Worm (Caenorhabditis elegans) whole organism, L4 larva: ENCODE data around the gene W04H10.5.
A peak's percentile ranks its signal among the peaks of the same experiment; 100 is the strongest.
"Not testable (repeated sequence)": the region's sequence is repeated elsewhere in the genome, so short reads cannot be mapped to it uniquely, and the experiment has no call there.

Experiments used
- R02D3.7 ChIP-seq: fragments of 150-350 bp; sonication (generic microtip); optimal IDR thresholded peaks from 3 replicates; lab custom pipeline; 2014; ENCODE audit warnings: missing biosample characterization, missing genetic modification characterization
- T20F7.1 ChIP-seq: fragments of 200-800 bp; sonication (Bioruptor generic); optimal IDR thresholded peaks from 2 replicates; lab custom pipeline; 2018; ENCODE audit warnings: mild to moderate bottlenecking, missing genetic modification characterization, missing compliant biosample characterization
- Y105C5A.15 ChIP-seq: fragments of 200-800 bp; sonication (Bioruptor generic); IDR thresholded peaks from 2 replicates; pipeline ENCODE4 v1.3.6; 2022; ENCODE audit warnings: missing genetic modification characterization, missing compliant biosample characterization
- Y48G9A.11 ChIP-seq: fragments of 200-800 bp; sonication (Bioruptor generic); IDR thresholded peaks from 2 replicates; pipeline ENCODE4 v1.3.6; 2022; ENCODE audit warnings: missing genetic modification reagents, missing genetic modification characterization, missing compliant biosample characterization
- Y5F2A.4 ChIP-seq: fragments of 200-800 bp; sonication (Bioruptor generic); optimal IDR thresholded peaks from 2 replicates; lab custom pipeline; 2018; ENCODE audit warnings: mild to moderate bottlenecking, missing genetic modification characterization, missing compliant biosample characterization
- ZK337.2 ChIP-seq: fragments of 200-800 bp; sonication (Bioruptor generic); IDR thresholded peaks from 2 replicates; pipeline ENCODE4 v1.3.6; 2022; ENCODE audit warnings: missing genetic modification reagents, missing genetic modification characterization, missing compliant biosample characterization
- aha-1 ChIP-seq: fragments of 150-350 bp; peaks from one replicate; lab custom pipeline; 2014; ENCODE audit warnings: missing biosample characterization, missing genetic modification characterization
- attf-4 ChIP-seq: sonication (generic microtip); optimal IDR thresholded peaks from 3 replicates; lab custom pipeline; 2017; ENCODE audit warnings: missing biosample characterization, missing genetic modification characterization
- ceh-28 ChIP-seq: fragments of 150-350 bp; optimal IDR thresholded peaks from 2 replicates; lab custom pipeline; 2014; ENCODE audit warnings: missing biosample characterization, missing genetic modification reagents, missing genetic modification characterization
- ceh-82 ChIP-seq: sonication (generic microtip); optimal IDR thresholded peaks from 2 replicates; lab custom pipeline; 2017; ENCODE audit warnings: missing biosample characterization, missing genetic modification characterization
- dmd-6 ChIP-seq: fragments of 200-800 bp; sonication (Bioruptor generic); IDR thresholded peaks from 2 replicates; pipeline ENCODE4 v1.3.6; 2022; ENCODE audit warnings: missing genetic modification reagents, missing genetic modification characterization, missing compliant biosample characterization
- dmd-8 ChIP-seq: fragments of 200-800 bp; sonication (Bioruptor generic); IDR thresholded peaks from 2 replicates; pipeline ENCODE4 v1.3.6; 2022; ENCODE audit warnings: missing genetic modification characterization, missing compliant biosample characterization
- dpl-1 ChIP-seq: fragments of 150-350 bp; optimal IDR thresholded peaks from 2 replicates; lab custom pipeline; 2014; ENCODE audit warnings: missing biosample characterization, missing genetic modification reagents, missing genetic modification characterization
- dve-1 ChIP-seq: sonication (generic microtip); optimal IDR thresholded peaks from 2 replicates; lab custom pipeline; 2017; ENCODE audit warnings: antibody characterized with exemption, mild to moderate bottlenecking, missing genetic modification characterization, missing compliant biosample characterization; ENCODE audit not compliant: insufficient read depth
- egl-43 ChIP-seq: fragments of 200-800 bp; sonication (Bioruptor generic); IDR thresholded peaks from 2 replicates; pipeline ENCODE4 v1.3.6; 2022; ENCODE audit warnings: missing genetic modification reagents, missing genetic modification characterization, missing compliant biosample characterization
- jun-1 ChIP-seq: fragments of 150-350 bp; optimal IDR thresholded peaks from 2 replicates; lab custom pipeline; 2014; ENCODE audit warnings: missing biosample characterization, missing genetic modification reagents, missing genetic modification characterization
- lin-29 ChIP-seq: fragments of 200-800 bp; sonication (Bioruptor generic); IDR thresholded peaks from 2 replicates; pipeline ENCODE4 v1.3.6; 2022; ENCODE audit warnings: missing genetic modification reagents, missing genetic modification characterization, missing compliant biosample characterization
- lin-39 ChIP-seq: fragments of 150-350 bp; optimal IDR thresholded peaks from 2 replicates; lab custom pipeline; 2014; ENCODE audit warnings: missing biosample characterization, missing genetic modification reagents, missing genetic modification characterization
- lir-3 ChIP-seq: sonication (generic microtip); optimal IDR thresholded peaks from 2 replicates; lab custom pipeline; 2016; ENCODE audit warnings: mild to moderate bottlenecking, missing genetic modification characterization, missing compliant biosample characterization
- madf-5 ChIP-seq, 2 experiments: fragments of 200-800 bp; sonication (Bioruptor generic); IDR thresholded peaks; 2 replicates each; pipeline ENCODE4 v1.3.6; 2022; ENCODE audit warnings: missing compliant biosample characterization in 2 of 2, missing genetic modification characterization in 2 of 2
- nhr-10 ChIP-seq: fragments of 150-350 bp; optimal IDR thresholded peaks from 2 replicates; lab custom pipeline; 2014; ENCODE audit warnings: missing biosample characterization, missing genetic modification characterization
- nhr-111 ChIP-seq: fragments of 200-800 bp; sonication (Bioruptor generic); optimal IDR thresholded peaks from 2 replicates; lab custom pipeline; 2018; ENCODE audit warnings: mild to moderate bottlenecking, missing genetic modification characterization, missing compliant biosample characterization
- nhr-41 ChIP-seq: fragments of 200-800 bp; sonication (Bioruptor generic); IDR thresholded peaks from 2 replicates; pipeline ENCODE4 v1.3.6; 2022; ENCODE audit warnings: missing genetic modification reagents, missing genetic modification characterization, missing compliant biosample characterization
- nhr-48 ChIP-seq: sonication (generic microtip); optimal IDR thresholded peaks from 2 replicates; lab custom pipeline; 2016; ENCODE audit warnings: mild to moderate bottlenecking, missing genetic modification characterization, missing compliant biosample characterization
- nhr-76 ChIP-seq: fragments of 150-350 bp; optimal IDR thresholded peaks from 2 replicates; lab custom pipeline; 2014; ENCODE audit warnings: missing biosample characterization, missing genetic modification characterization
- pqm-1 ChIP-seq: sonication (generic microtip); optimal IDR thresholded peaks from 2 replicates; lab custom pipeline; 2017; ENCODE audit warnings: missing biosample characterization, missing genetic modification characterization
- saeg-2 ChIP-seq: fragments of 200-800 bp; sonication (Bioruptor generic); IDR thresholded peaks from 2 replicates; pipeline ENCODE4 v1.3.6; 2022; ENCODE audit warnings: missing genetic modification reagents, missing genetic modification characterization, missing compliant biosample characterization
- sdz-12 ChIP-seq: fragments of 200-800 bp; sonication (Bioruptor generic); optimal IDR thresholded peaks from 2 replicates; lab custom pipeline; 2018; ENCODE audit warnings: mild to moderate bottlenecking, missing genetic modification characterization, missing compliant biosample characterization
- skn-1 ChIP-seq: fragments of 150-350 bp; optimal IDR thresholded peaks from 2 replicates; lab custom pipeline; 2014; ENCODE audit warnings: missing biosample characterization, missing genetic modification characterization
- tag-97 ChIP-seq: fragments of 200-800 bp; sonication (Bioruptor generic); IDR thresholded peaks from 2 replicates; pipeline ENCODE4 v1.3.6; 2022; ENCODE audit warnings: missing genetic modification characterization, missing compliant biosample characterization
- tra-1 ChIP-seq: fragments of 200-800 bp; sonication (Bioruptor generic); IDR thresholded peaks from 2 replicates; pipeline ENCODE4 v1.3.6; 2022; ENCODE audit warnings: missing genetic modification reagents, missing genetic modification characterization, missing compliant biosample characterization
- unc-62 ChIP-seq, 3 experiments: fragments of 150-350 bp in 1 of 3; sonication (generic microtip); optimal IDR thresholded peaks in 2 of 3; peaks in 1 of 3; 1 replicate in 1 of 3; 2 replicates in 2 of 3; lab custom pipeline; 2014 to 2017; ENCODE audit warnings: missing biosample characterization in 3 of 3, missing genetic modification characterization in 3 of 3, missing genetic modification reagents in 3 of 3, missing genotype in 1 of 3
- zfp-2 ChIP-seq: sonication (generic microtip); optimal IDR thresholded peaks from 2 replicates; lab custom pipeline; 2016; ENCODE audit warnings: mild to moderate bottlenecking, missing genetic modification characterization, missing compliant biosample characterization
- zip-2 ChIP-seq: fragments of 150-350 bp; optimal IDR thresholded peaks from 2 replicates; lab custom pipeline; 2014; ENCODE audit warnings: missing biosample characterization, missing genetic modification characterization

The W04H10.5 gene

DNA sequence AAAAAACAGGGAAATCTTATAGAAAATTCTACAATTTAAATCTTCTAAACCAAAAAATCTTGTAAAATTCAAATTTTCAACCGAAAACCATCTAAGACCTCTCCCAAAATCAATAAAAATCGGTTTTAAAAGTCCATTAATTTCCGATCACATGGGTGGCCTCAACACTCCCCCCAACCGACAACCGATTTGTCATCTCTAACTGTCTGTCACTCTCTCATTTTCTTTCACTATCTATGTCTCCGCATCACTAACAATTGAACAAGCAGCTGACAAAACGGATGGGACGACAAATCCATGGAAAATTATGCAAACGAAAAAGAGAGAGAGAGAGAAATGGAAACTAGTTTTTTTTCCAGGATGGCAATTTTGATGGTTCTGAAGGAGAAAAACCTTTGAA is 3.2 kb upstream of the W04H10.5 start (continued):
- TF ChIP-seq pqm-1 (tag; lab: Kevin White, UChicago) (no peak), dve-1 (tag; lab: Kevin White, UChicago) (peak; percentile 45), Y105C5A.15 (GFP tag; lab: Robert Waterston, UW) (no peak), egl-43 (GFP tag; lab: Robert Waterston, UW) (no peak), nhr-76 (no peak), lin-29 (GFP tag; lab: Robert Waterston, UW) (no peak), dpl-1 (GFP tag; lab: Kevin White, UChicago) (peak; percentile 19)

DNA sequence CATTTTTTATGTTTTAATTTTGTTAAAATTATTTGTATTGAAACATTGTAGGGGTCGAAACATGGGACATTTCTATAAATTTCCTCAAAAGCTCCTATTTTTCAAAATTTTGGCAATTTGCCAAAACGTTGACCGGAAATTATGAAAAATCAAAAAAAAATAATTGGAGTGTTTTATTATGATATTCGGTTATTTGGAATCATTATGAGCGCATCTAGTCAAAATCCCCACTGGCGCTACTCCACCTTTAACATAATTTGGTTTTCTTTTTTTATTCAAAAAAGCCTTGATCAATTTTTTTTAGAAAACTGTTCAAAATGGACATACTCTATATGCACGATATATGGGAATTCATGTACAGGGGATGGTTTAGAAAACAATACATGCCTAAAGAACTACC is 866 bp upstream of the W04H10.5 start, which contains the start of gene W04H10.2:
TSS of gene W04H10.2 (plus strand) at position 301 of the 400 bp plus-strand sequence.
- TF ChIP-seq tag-97 (no peak), madf-5 (GFP tag; IDR thresholded peaks at IDR 0.05; lab: Robert Waterston, UW) (no peak), ZK337.2 (GFP tag; lab: Robert Waterston, UW) (no peak), attf-4 (tag; lab: Kevin White, UChicago) (no peak), pqm-1 (tag; lab: Kevin White, UChicago) (no peak), zip-2 (tag; lab: Kevin White, UChicago) (no peak), nhr-111 (no peak), R02D3.7 (no peak), ceh-28 (no peak), dmd-6 (GFP tag; lab: Robert Waterston, UW) (no peak), tra-1 (GFP tag; lab: Robert Waterston, UW) (no peak), zfp-2 (tag; lab: Kevin White, UChicago) (no peak), ceh-82 (tag; lab: Kevin White, UChicago) (no peak), Y48G9A.11 (GFP tag; lab: Robert Waterston, UW) (no peak), sdz-12 (GFP tag; lab: Kevin White, UChicago) (no peak)

DNA sequence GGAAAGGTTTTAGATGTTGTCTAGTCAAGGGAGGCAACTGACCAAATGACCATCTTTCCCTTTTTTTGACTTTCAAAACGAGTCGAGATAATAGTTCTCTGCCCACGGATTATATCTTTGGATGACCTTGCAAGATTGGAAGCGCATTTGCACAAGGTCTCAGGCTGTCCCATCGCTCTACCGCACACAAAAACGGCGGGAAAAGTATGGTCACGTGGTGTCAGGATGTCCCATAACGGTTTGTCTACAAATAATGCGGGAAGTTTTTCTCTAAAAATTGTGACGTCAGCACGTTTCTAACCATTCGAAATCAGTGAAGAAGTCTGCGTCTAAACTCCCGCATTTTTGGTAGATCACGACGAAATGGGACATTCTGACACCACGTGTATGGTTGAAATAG is 2.2 kb downstream of the W04H10.5 start, which contains the start of gene W04H10.6:
TSS of gene W04H10.6 (minus strand) at position 101 of the 400 bp plus-strand sequence.
- TF ChIP-seq unc-62 (GFP tag; optimal IDR thresholded peaks at IDR 0.05 in 1 of 2; lab: Kevin White, UChicago) (peak in 1 of 2 experiments; percentile 10), unc-62 (tag; optimal IDR thresholded peaks at IDR 0.05; lab: Kevin White, UChicago) (no peak), nhr-48 (no peak), lir-3 (tag; lab: Kevin White, UChicago) (no peak)

DNA sequence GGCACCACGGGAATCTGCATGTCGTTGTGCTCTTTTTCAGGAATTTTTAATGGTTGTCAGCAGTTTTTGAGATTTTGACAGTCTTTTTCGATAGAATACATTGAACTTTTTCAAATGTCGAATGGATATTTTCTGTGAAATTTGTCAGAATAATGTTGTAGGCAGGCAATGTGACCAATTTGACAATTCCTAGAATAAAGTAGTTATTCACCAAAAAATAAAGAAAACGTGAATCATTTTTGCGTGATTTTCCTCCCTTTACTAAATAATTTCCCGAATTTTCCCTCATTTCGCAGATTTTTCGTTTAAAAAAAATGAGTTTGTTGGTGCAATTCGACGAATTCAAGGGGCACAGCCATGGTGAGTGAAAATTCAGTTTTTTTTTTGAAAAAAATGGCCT is 2.6 kb downstream of the W04H10.5 start, which contains the start of gene W04H10.1:
TSS of gene W04H10.1 (plus strand) at position 301 of the 400 bp plus-strand sequence.
- TF ChIP-seq R02D3.7, result no peak
- no peak for TF ChIP-seq nhr-10 (tag; lab: Kevin White, UChicago)

DNA sequence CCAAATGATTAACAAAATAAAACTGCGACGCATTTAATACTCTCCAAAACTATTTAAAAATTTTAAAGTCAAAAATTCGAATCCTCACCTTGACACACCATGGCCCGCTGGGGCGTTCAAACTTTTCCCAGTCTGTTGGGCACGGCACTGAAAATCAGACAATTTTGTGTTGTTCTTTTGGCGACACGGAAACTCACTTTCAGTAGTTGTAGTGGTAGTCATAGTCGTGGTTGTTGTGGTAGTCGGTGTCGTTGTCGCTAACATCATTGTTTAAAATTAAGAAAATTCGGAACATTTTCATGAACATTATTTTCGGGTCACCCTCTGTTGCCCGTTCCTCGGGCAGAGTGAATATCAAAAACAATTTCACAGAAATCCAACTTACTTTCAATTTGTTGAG is 6.2 kb downstream of the W04H10.5 start, which contains the start of gene clec-118:
TSS of gene clec-118 (minus strand) at position 101 of the 400 bp plus-strand sequence.
- not testable (repeated sequence) for TF ChIP-seq lin-29 (GFP tag; lab: Robert Waterston, UW); T20F7.1; Y5F2A.4 (GFP tag; lab: Kevin White, UChicago)

DNA sequence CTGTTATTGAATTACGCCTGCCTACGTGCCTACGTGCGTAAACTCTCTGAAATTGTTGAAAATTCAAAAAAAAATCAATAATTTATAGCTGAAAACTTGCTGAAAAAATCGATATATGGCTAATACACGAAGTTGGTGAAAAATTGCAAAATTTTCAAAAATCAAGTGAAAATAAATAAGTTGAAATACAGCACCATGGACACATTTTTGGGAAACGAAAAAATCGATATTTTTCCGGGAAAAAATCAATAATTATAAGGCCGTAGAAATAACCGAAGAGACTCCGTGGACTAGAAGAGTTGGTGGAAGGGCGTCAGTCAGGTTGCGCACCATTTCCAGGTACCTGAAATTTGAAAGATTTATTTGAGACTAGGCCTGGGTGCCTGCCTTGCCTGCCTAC is 8.6 kb downstream of the W04H10.5 start:
- TF ChIP-seq dmd-8 (GFP tag; lab: Robert Waterston, UW) (no peak), saeg-2 (GFP tag; lab: Robert Waterston, UW) (no peak), jun-1 (tag; lab: Kevin White, UChicago) (no peak), skn-1 (tag; lab: Kevin White, UChicago) (no peak), ceh-28 (peak; percentile 65), aha-1 (tag; lab: Kevin White, UChicago) (peak; percentile 49), T20F7.1 (no peak), nhr-41 (GFP tag; lab: Robert Waterston, UW) (no peak), lin-39 (tag; lab: Kevin White, UChicago) (no peak)
